Fruit fly (Drosophila melanogaster): Measurements from ENCODE around the gene CG9536.

Gene CG9536

DNA sequence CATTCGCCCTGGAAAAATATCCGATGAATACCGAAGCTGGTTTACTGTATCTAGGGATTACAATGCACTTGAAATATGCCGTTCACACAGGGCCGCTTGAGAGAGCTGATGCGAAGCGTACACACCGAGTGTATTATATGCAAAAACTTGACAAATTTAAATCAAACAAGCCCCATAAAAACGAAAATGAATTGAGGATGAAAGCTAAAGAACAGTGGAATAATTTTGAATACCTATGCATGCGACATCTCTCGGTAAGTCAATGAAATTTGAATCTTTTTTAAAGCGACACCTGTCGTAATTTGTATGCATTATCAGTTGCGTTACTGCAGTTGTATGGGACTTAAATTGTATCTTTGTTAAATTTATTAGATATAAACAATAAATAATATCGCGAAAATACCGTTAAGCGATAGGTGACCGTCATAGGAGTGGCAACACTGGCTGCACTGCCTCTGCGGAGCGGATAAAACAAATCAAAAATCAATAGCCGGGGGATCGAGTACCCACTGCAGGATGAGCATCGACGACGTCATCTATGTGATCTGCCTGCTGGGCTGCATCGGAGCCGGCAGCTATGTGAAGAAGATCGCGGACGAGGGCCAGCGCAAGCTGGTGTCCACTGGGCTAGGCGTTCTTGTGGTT, 20.7 kb downstream of the CG9536 start, which contains the start of gene frj (continued):
- TF ChIP-seq Nf-YC (tag; optimal IDR thresholded peaks at IDR 0.05) (peak; percentile 62), stwl (tag; optimal IDR thresholded peaks at IDR 0.05) (peak; percentile 68), CG15479 (GFP tag; optimal IDR thresholded peaks at IDR 0.05) (no peak), Trl (optimal IDR thresholded peaks at IDR 0.05) (no peak), Trl (GFP tag; optimal IDR thresholded peaks at IDR 0.05) (peak; percentile 64), CG6791 (GFP tag; IDR thresholded peaks at IDR 0.05; ENCODE audit: partially characterized antibody) (peak; percentile 37; the same call in 2 of the 3 replicates), CG13424 (tag; optimal IDR thresholded peaks at IDR 0.05) (peak; percentile 63), NfI (GFP tag; optimal IDR thresholded peaks at IDR 0.05) (peak; percentile 48), CG1832 (GFP tag; optimal IDR thresholded peaks at IDR 0.05) (no peak), Stat92E (GFP tag; optimal IDR thresholded peaks at IDR 0.05) (peak in 2 of 3 experiments; percentile 47 to 54), Tbp (GFP tag; optimal IDR thresholded peaks at IDR 0.05) (no peak), gcm (GFP tag; optimal IDR thresholded peaks at IDR 0.05) (peak; percentile 10), CG6254 (GFP tag; optimal IDR thresholded peaks at IDR 0.05) (peak; percentile 10), D (optimal IDR thresholded peaks at IDR 0.05) (peak; percentile 29), D (GFP tag; optimal IDR thresholded peaks at IDR 0.05) (peak; percentile 36), CG3838 (GFP tag; optimal IDR thresholded peaks at IDR 0.05) (peak; percentile 54), CG1529 (GFP tag; optimal IDR thresholded peaks at IDR 0.05) (no peak), Pdp1 (GFP tag; optimal IDR thresholded peaks at IDR 0.05) (peak; percentile 56 to 65), Hmr (GFP tag; optimal IDR thresholded peaks at IDR 0.05) (peak; percentile 75), HmgZ (tag; optimal IDR thresholded peaks at IDR 0.05) (peak; percentile 49), unpg (GFP tag; optimal IDR thresholded peaks at IDR 0.05) (peak; percentile 55), CrebB (tag; optimal IDR thresholded peaks at IDR 0.05) (no peak), kni (GFP tag; optimal IDR thresholded peaks at IDR 0.05) (no peak), onecut (GFP tag; IDR thresholded peaks at IDR 0.05) (peak; percentile 66), NK7.1 (GFP tag; optimal IDR thresholded peaks at IDR 0.05) (no peak)

DNA sequence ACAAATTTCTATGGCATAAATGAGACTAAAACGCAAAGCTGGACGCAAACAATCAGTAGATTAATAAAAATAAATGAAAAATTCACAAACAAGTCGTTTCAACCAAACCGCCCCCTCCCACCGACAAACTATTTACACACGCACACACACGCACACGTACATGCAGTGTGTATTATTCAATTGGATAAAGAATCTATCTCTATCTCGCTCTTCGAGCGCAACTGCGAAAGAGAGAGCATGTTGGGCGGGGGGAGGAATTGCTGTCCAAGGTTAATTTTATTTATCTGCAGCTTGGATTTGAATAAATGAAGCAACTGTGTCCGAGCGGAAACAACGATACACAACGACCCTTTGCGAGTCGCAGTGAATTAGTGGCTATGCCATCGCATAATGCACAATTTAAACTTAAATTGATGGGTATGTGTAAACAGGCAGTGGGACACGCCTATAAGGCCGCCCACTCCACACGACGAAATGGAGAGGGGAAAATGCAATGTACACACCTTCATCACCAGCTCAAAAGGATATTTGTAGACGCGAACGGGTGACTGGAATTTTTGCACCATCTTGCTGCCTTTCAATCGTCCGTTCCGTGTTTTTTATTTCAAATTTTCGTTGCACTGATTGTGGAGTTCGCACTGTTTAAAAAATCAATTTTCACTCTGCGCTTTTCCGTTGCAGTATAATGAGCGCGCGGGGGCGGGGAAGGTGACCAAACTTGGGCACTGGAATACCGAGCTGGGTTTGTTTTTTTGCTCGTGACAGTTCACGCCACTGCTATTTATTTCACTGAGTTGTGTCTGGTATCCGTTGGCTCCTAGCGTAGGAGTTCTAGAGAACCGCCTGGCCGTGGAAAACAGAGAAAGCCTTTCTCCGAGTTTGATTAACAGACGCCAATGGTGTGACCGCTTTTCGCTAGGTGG, 21.5 kb downstream of the CG9536 start, which contains the start of gene retm:
Gene retm (minus strand): TSS at position 898 of the 923 bp plus-strand sequence.
- TF ChIP-seq Fer1 (GFP tag; optimal IDR thresholded peaks at IDR 0.05) (peak; percentile 17), NK7.1 (GFP tag; optimal IDR thresholded peaks at IDR 0.05) (no peak), CG8290 (GFP tag; optimal IDR thresholded peaks at IDR 0.05) (no peak), CG8290 (tag; optimal IDR thresholded peaks at IDR 0.05) (peak in 1 of 2 experiments; percentile 33), lov (optimal IDR thresholded peaks at IDR 0.05) (peak; percentile 22), lov (GFP tag; IDR thresholded peaks at IDR 0.05) (no peak), Hand (GFP tag; optimal IDR thresholded peaks at IDR 0.05) (no peak), kni (GFP tag; optimal IDR thresholded peaks at IDR 0.05) (peak; percentile 28), ken (GFP tag; IDR thresholded peaks at IDR 0.05) (0 out of 3 replicates have a peak, but pooled peaks have one; percentile 4), bbx (GFP tag; IDR thresholded peaks at IDR 0.05; ENCODE audit: partially characterized antibody) (peak; percentile 39; the same call in 1 of the 2 replicates), NfI (GFP tag; optimal IDR thresholded peaks at IDR 0.05) (peak; percentile 9), CG32532 (GFP tag; IDR thresholded peaks at IDR 0.05) (peak; percentile 25; the same call in 1 of the 2 replicates), CG34224 (GFP tag; IDR thresholded peaks at IDR 0.05; ENCODE audit: partially characterized antibody) (no peak), sug (tag; optimal IDR thresholded peaks at IDR 0.05) (peak; percentile 4), CG2875 (GFP tag; optimal IDR thresholded peaks at IDR 0.05) (peak; percentile 7), CG12942 (GFP tag; optimal IDR thresholded peaks at IDR 0.05) (no peak), Pdp1 (GFP tag; optimal IDR thresholded peaks at IDR 0.05) (peak in 1 of 2 experiments; percentile 92), onecut (GFP tag; IDR thresholded peaks at IDR 0.05) (peak; percentile 31), kay (GFP tag; optimal IDR thresholded peaks at IDR 0.05) (no peak), CG7357 (GFP tag; IDR thresholded peaks at IDR 0.05) (peak; percentile 91), CG17802 (tag; optimal IDR thresholded peaks at IDR 0.05) (peak; percentile 83), MTF-1 (GFP tag; optimal IDR thresholded peaks at IDR 0.05; ENCODE audit: borderline replicate concordance) (no peak), wek (GFP tag; optimal IDR thresholded peaks at IDR 0.05) (peak; percentile 59), gcm (GFP tag; optimal IDR thresholded peaks at IDR 0.05) (no peak), chn (GFP tag; optimal IDR thresholded peaks at IDR 0.05) (peak; percentile 70), Gug (GFP tag; IDR thresholded peaks at IDR 0.05) (no peak), mirr (GFP tag; optimal IDR thresholded peaks at IDR 0.05) (peak; percentile 53)
